Worm (Caenorhabditis elegans) whole organism, L1 larva: ENCODE results near the gene col-71.
A peak's percentile ranks its signal among the peaks of the same experiment; 100 is the strongest.

Source experiments
- C04F5.9 ChIP-seq: sonication (generic microtip); optimal IDR thresholded peaks from 2 replicates; lab custom pipeline; 2016; ENCODE audit warnings: missing genetic modification characterization, missing compliant biosample characterization
- Y116A8C.19 ChIP-seq: sonication (generic microtip); optimal IDR thresholded peaks from 2 replicates; lab custom pipeline; 2016; ENCODE audit warnings: missing compliant biosample characterization, missing genetic modification characterization, borderline replicate concordance
- aha-1 ChIP-seq: fragments of 150-350 bp; optimal IDR thresholded peaks from 2 replicates; lab custom pipeline; 2014; ENCODE audit warnings: missing biosample characterization, missing genetic modification characterization
- alr-1 ChIP-seq: fragments of 200-800 bp; sonication (Bioruptor generic); optimal IDR thresholded peaks from 2 replicates; lab custom pipeline; 2018; ENCODE audit warnings: borderline replicate concordance, mild to moderate bottlenecking, missing genetic modification characterization, missing compliant biosample characterization
- ama-1 ChIP-seq: fragments of 150-350 bp; optimal IDR thresholded peaks from 2 replicates; lab custom pipeline; 2014
- ceh-63 ChIP-seq: fragments of 200-800 bp; sonication (Bioruptor generic); optimal IDR thresholded peaks from 2 replicates; lab custom pipeline; 2018; ENCODE audit warnings: mild to moderate bottlenecking, missing genetic modification characterization, missing compliant biosample characterization
- efl-1 ChIP-seq, 4 experiments: fragments of 150-350 bp; optimal IDR thresholded peaks in 3 of 4; peaks in 1 of 4; 1 replicate in 1 of 4; 2 replicates in 3 of 4; lab custom pipeline; 2014; ENCODE audit warnings: missing biosample characterization in 2 of 4, missing genetic modification characterization in 2 of 4, missing genetic modification reagents in 2 of 4
- efl-3 ChIP-seq: fragments of 200-800 bp; sonication (Bioruptor generic); optimal IDR thresholded peaks from 2 replicates; lab custom pipeline; 2018; ENCODE audit warnings: mild to moderate bottlenecking, missing genetic modification characterization, missing compliant biosample characterization
- egl-13 ChIP-seq: sonication (generic microtip); optimal IDR thresholded peaks from 2 replicates; lab custom pipeline; 2016; ENCODE audit warnings: missing genotype, missing genetic modification reagents, missing genetic modification characterization, missing compliant biosample characterization
- elt-2 ChIP-seq: sonication (generic microtip); optimal IDR thresholded peaks from 2 replicates; lab custom pipeline; 2016; ENCODE audit warnings: missing genetic modification characterization, mild to moderate bottlenecking, inconsistent platforms, missing compliant biosample characterization, missing genetic modification reagents
- fkh-10 ChIP-seq: sonication (generic microtip); optimal IDR thresholded peaks from 2 replicates; lab custom pipeline; 2017; ENCODE audit warnings: missing biosample characterization, missing genetic modification reagents, missing genetic modification characterization
- fkh-8 ChIP-seq: sonication (generic microtip); optimal IDR thresholded peaks from 2 replicates; lab custom pipeline; 2016; ENCODE audit warnings: mild to moderate bottlenecking, missing genetic modification characterization, missing compliant biosample characterization
- fos-1 ChIP-seq: fragments of 150-350 bp; optimal IDR thresholded peaks from 2 replicates; lab custom pipeline; 2014; ENCODE audit warnings: missing biosample characterization, missing genetic modification characterization
- grh-1 ChIP-seq: fragments of 200-800 bp; sonication (Bioruptor generic); IDR thresholded peaks from 2 replicates; pipeline ENCODE4 v1.3.6; 2022; ENCODE audit warnings: missing genetic modification reagents, missing genetic modification characterization, missing compliant biosample characterization
- hpl-2 ChIP-seq: fragments of 150-350 bp; optimal IDR thresholded peaks from 2 replicates; lab custom pipeline; 2014; ENCODE audit warnings: missing biosample characterization, missing genetic modification reagents, missing genetic modification characterization
- irx-1 ChIP-seq: sonication (generic microtip); optimal IDR thresholded peaks from 2 replicates; lab custom pipeline; 2016; ENCODE audit warnings: missing genetic modification characterization, missing compliant biosample characterization
- isw-1 ChIP-seq: fragments of 200-800 bp; sonication (Bioruptor generic); IDR thresholded peaks from 2 replicates; pipeline ENCODE4 v1.3.6; 2022; ENCODE audit warnings: missing genetic modification characterization, missing compliant biosample characterization
- lin-13 ChIP-seq: fragments of 150-350 bp; optimal IDR thresholded peaks from 2 replicates; lab custom pipeline; 2014; ENCODE audit warnings: missing biosample characterization, missing genetic modification reagents, missing genetic modification characterization
- lin-14 ChIP-seq: fragments of 200-800 bp; sonication (Bioruptor generic); optimal IDR thresholded peaks from 2 replicates; lab custom pipeline; 2018; ENCODE audit warnings: mild to moderate bottlenecking, missing genetic modification characterization, moderate library complexity, missing compliant biosample characterization
- lsy-2 ChIP-seq, 2 experiments: fragments of 150-350 bp; optimal IDR thresholded peaks; 2 replicates each; lab custom pipeline; 2014; ENCODE audit warnings: missing biosample characterization in 2 of 2, missing genetic modification characterization in 2 of 2
- mep-1 ChIP-seq: fragments of 150-350 bp; optimal IDR thresholded peaks from 2 replicates; lab custom pipeline; 2014; ENCODE audit warnings: missing biosample characterization, missing genetic modification characterization
- nhr-19 ChIP-seq: fragments of 200-800 bp; sonication (Bioruptor generic); conservative IDR thresholded peaks from 2 replicates; pipeline ENCODE4 v1.3.6; 2022; ENCODE audit warnings: missing genetic modification characterization, missing compliant biosample characterization
- nhr-20 ChIP-seq: sonication (generic microtip); optimal IDR thresholded peaks from 2 replicates; lab custom pipeline; 2016; ENCODE audit warnings: mild to moderate bottlenecking, missing genetic modification characterization, missing compliant biosample characterization
- nhr-28 ChIP-seq: fragments of 150-350 bp; optimal IDR thresholded peaks from 2 replicates; lab custom pipeline; 2014; ENCODE audit warnings: missing biosample characterization, missing genetic modification characterization
- nhr-47 ChIP-seq: sonication (generic microtip); optimal IDR thresholded peaks from 2 replicates; lab custom pipeline; 2016; ENCODE audit warnings: mild to moderate bottlenecking, missing genetic modification characterization, moderate library complexity, missing compliant biosample characterization
- nhr-71 ChIP-seq: sonication (generic microtip); optimal IDR thresholded peaks from 2 replicates; lab custom pipeline; 2016; ENCODE audit warnings: mild to moderate bottlenecking, missing genetic modification characterization, moderate library complexity, missing compliant biosample characterization
- nhr-76 ChIP-seq: sonication (generic microtip); optimal IDR thresholded peaks from 2 replicates; lab custom pipeline; 2017; ENCODE audit warnings: missing biosample characterization, missing genetic modification characterization
- nhr-77 ChIP-seq: fragments of 150-350 bp; optimal IDR thresholded peaks from 2 replicates; lab custom pipeline; 2014; ENCODE audit warnings: missing biosample characterization, missing genetic modification characterization
- pax-3 ChIP-seq: fragments of 200-800 bp; sonication (Bioruptor generic); optimal IDR thresholded peaks from 2 replicates; lab custom pipeline; 2018; ENCODE audit warnings: mild to moderate bottlenecking, missing genetic modification characterization, moderate library complexity, missing compliant biosample characterization
- snpc-4 ChIP-seq: fragments of 150-350 bp; optimal IDR thresholded peaks from 2 replicates; lab custom pipeline; 2014; ENCODE audit warnings: missing biosample characterization, missing genetic modification characterization
- sup-37 ChIP-seq: fragments of 200-800 bp; sonication (Bioruptor generic); optimal IDR thresholded peaks from 2 replicates; lab custom pipeline; 2018; ENCODE audit warnings: mild to moderate bottlenecking, missing genetic modification characterization, missing compliant biosample characterization
- tlp-1 ChIP-seq: fragments of 150-350 bp; optimal IDR thresholded peaks from 2 replicates; lab custom pipeline; 2014; ENCODE audit warnings: missing biosample characterization, missing genetic modification characterization
- unc-86 ChIP-seq: sonication (generic microtip); optimal IDR thresholded peaks from 2 replicates; lab custom pipeline; 2016; ENCODE audit warnings: missing genetic modification characterization, missing compliant biosample characterization
- zag-1 ChIP-seq: fragments of 150-350 bp; optimal IDR thresholded peaks from 2 replicates; lab custom pipeline; 2014; ENCODE audit warnings: missing biosample characterization, missing genetic modification characterization

Gene col-71

ce11 chrII:3547282-3547681 is 44.9 kb upstream of the col-71 start (continued):
- no peak for TF ChIP-seq snpc-4 (tag; lab: Kevin White, UChicago)
- no peak for TF ChIP-seq nhr-19 (GFP tag; lab: Robert Waterston, UW)
- no peak for TF ChIP-seq isw-1 (GFP tag; lab: Robert Waterston, UW)
- TF ChIP-seq pax-3 (tag; lab: Kevin White, UChicago), result no peak
- peak; percentile 21 for TF ChIP-seq mep-1 (tag; lab: Kevin White, UChicago)
- no peak for TF ChIP-seq fos-1 (tag; lab: Kevin White, UChicago)
- no peak for TF ChIP-seq nhr-76 (tag; lab: Kevin White, UChicago)
- no peak for TF ChIP-seq lin-13 (GFP tag; lab: Kevin White, UChicago)
- no peak for TF ChIP-seq elt-2
- TF ChIP-seq nhr-71, result no peak
- TF ChIP-seq efl-1 (optimal IDR thresholded peaks at IDR 0.05; lab: Kevin White, UChicago), result peak; percentile 47 to 65
- peak; percentile 30 to 76 for TF ChIP-seq efl-1 (GFP tag; optimal IDR thresholded peaks at IDR 0.05 in 1 of 2; lab: Kevin White, UChicago)
- no peak for TF ChIP-seq egl-13 (tag; lab: Kevin White, UChicago)
- peak; percentile 42 for TF ChIP-seq nhr-47 (tag; lab: Kevin White, UChicago)
- TF ChIP-seq fkh-8 (tag; lab: Kevin White, UChicago), result peak; percentile 30
- no peak for TF ChIP-seq tlp-1 (tag; lab: Kevin White, UChicago)
- TF ChIP-seq hpl-2 (GFP tag; lab: Kevin White, UChicago), result no peak
- TF ChIP-seq aha-1 (tag; lab: Kevin White, UChicago), result no peak
- no peak for TF ChIP-seq efl-3 (GFP tag; lab: Kevin White, UChicago)
- no peak for TF ChIP-seq zag-1 (tag; lab: Kevin White, UChicago)
- TF ChIP-seq unc-86, result peak; percentile 12
- no peak for TF ChIP-seq nhr-28 (tag; lab: Kevin White, UChicago)
- no peak for TF ChIP-seq grh-1
- TF ChIP-seq lin-14 (GFP tag; lab: Kevin White, UChicago), result peak; percentile 89
- TF ChIP-seq nhr-20 (tag; lab: Kevin White, UChicago), result no peak

DNA sequence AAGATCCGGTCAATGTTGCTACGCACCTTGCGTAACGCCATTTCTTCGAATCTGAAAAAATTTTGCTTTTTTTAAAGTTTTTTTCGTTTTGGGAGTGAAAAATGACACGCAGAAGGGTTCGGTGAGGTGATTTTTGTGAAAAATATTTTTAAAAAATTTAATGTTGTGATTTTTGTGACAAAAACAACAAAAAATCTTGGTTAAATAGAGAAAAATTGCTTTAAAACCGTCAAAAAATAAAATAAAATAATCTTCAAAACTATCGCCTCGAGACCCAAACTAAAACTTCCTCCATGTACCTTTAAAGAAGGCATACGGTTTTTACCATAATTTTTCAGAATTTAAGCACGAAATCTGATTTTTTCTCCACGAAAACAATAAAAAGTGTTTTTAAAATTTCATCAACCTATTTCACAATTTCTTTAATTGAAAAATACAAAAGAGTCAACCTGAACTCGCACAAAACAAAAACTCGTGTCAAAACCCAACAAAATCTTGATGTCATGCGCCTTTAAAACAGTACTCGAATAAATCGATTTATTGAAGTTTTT is 44.1 kb upstream of the col-71 start, which contains the start of gene apd-3:
apd-3 (minus strand) TSS at position 51 of the 551 bp plus-strand sequence.
- TF ChIP-seq nhr-77 (tag; lab: Kevin White, UChicago), result no peak
- TF ChIP-seq ama-1 (lab: Kevin White, UChicago), result no peak
- no peak for TF ChIP-seq irx-1 (tag; lab: Kevin White, UChicago)

- TF ChIP-seq efl-1 (optimal IDR thresholded peaks at IDR 0.05; lab: Kevin White, UChicago), result no peak
- peak in 1 of 2 experiments; percentile 2 for TF ChIP-seq efl-1 (GFP tag; optimal IDR thresholded peaks at IDR 0.05 in 1 of 2; lab: Kevin White, UChicago)
- TF ChIP-seq lsy-2 (tag; optimal IDR thresholded peaks at IDR 0.05; lab: Kevin White, UChicago), result no peak
- TF ChIP-seq, all 84 proteins: peak for 1
These were observed 37.8 kb upstream of the col-71 start for ce11 chrII:3540151-3540550.

DNA sequence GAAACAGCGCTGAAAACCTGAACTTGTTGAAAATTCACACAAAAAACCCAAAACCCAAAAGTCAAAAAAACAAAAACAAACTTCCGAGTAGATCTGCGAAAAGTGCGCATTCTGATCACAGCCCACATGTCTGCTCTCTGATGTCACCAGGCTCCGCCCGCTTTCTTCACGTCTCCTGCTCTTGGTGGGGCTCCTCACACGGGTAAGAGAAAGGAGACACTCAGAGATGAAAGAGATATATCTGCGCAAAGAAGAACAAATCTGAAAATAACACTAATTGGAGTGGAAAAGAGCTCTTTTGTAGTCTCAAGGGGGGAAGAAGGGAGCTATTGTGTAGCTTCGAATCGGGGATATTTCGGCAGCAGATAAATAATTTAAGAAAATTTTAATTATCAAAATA is 25.9 kb upstream of the col-71 start, which contains the start of gene ncs-6:
ncs-6 (minus strand) TSS at position 261 of the 400 bp plus-strand sequence.
- peak; percentile 73 for TF ChIP-seq fkh-8 (tag; lab: Kevin White, UChicago)
- no peak for TF ChIP-seq fkh-10 (GFP tag; lab: Kevin White, UChicago)
- TF ChIP-seq zag-1 (tag; lab: Kevin White, UChicago), result no peak
- TF ChIP-seq sup-37 (GFP tag; lab: Kevin White, UChicago), result no peak
- no peak for TF ChIP-seq alr-1 (tag; lab: Kevin White, UChicago)
- no peak for TF ChIP-seq irx-1 (tag; lab: Kevin White, UChicago)
- no peak for TF ChIP-seq C04F5.9 (tag; lab: Kevin White, UChicago)
- TF ChIP-seq ceh-63 (GFP tag; lab: Kevin White, UChicago), result no peak
- TF ChIP-seq Y116A8C.19 (tag; lab: Kevin White, UChicago), result no peak
